Comparison of ENCODE assay signal across 2 worm cellular contexts in genomic region chrIV:11524241-11524692, ce11.
TF ChIP-seq lines count a peak whose summit lies in the region.

Gene mep-1, plus strand, starts transcription at chrIV:11524642.

TF ChIP-seq in whole organism, L1 larva, 84 proteins besides CTCF, POLR2A, EP300 and RAD21 (continued from another document):
- TF ChIP-seq ceh-88 (GFP tag; IDR thresholded peaks at IDR 0.05; lab: Robert Waterston, UW) = no peak
- no peak for TF ChIP-seq nhr-85 (tag; lab: Kevin White, UChicago)
- TF ChIP-seq xbp-1 (tag; optimal IDR thresholded peaks at IDR 0.05; lab: Kevin White, UChicago) = peak; percentile 63
- TF ChIP-seq lsy-2 (tag; optimal IDR thresholded peaks at IDR 0.05; lab: Kevin White, UChicago) = peak; percentile 59 to 74
- TF ChIP-seq hpl-2 (GFP tag; optimal IDR thresholded peaks at IDR 0.05; lab: Kevin White, UChicago) = no peak
- no peak for TF ChIP-seq nhr-76 (tag; optimal IDR thresholded peaks at IDR 0.05; lab: Kevin White, UChicago)
- peak; percentile 61 for TF ChIP-seq nhr-19 (GFP tag; conservative IDR thresholded peaks at IDR 0.05; lab: Robert Waterston, UW)
- TF ChIP-seq vab-15 (tag; optimal IDR thresholded peaks at IDR 0.05; lab: Kevin White, UChicago) = no peak
- TF ChIP-seq irx-1 (tag; optimal IDR thresholded peaks at IDR 0.05; lab: Kevin White, UChicago) = no peak
- TF ChIP-seq efl-1 (optimal IDR thresholded peaks at IDR 0.05; lab: Kevin White, UChicago) = peak; percentile 60 to 62
- peak; percentile 47 to 92 for TF ChIP-seq efl-1 (GFP tag; optimal IDR thresholded peaks at IDR 0.05 in 1 of 2; lab: Kevin White, UChicago)
- TF ChIP-seq jun-1 (tag; optimal IDR thresholded peaks at IDR 0.05; lab: Kevin White, UChicago) = no peak
- no peak for TF ChIP-seq lin-39 (tag; optimal IDR thresholded peaks at IDR 0.05; lab: Kevin White, UChicago)
- TF ChIP-seq unc-86 (tag; optimal IDR thresholded peaks at IDR 0.05; lab: Kevin White, UChicago) = peak; percentile 52
- peak; percentile 59 to 69 (median 68) for TF ChIP-seq dpl-1 (GFP tag; optimal IDR thresholded peaks at IDR 0.05; lab: Kevin White, UChicago)
- TF ChIP-seq fos-1 (tag; optimal IDR thresholded peaks at IDR 0.05; lab: Kevin White, UChicago) = peak; percentile 32
- no peak for TF ChIP-seq unc-98 (GFP tag; IDR thresholded peaks at IDR 0.05; lab: Robert Waterston, UW)
- TF ChIP-seq nhr-12 (tag; optimal IDR thresholded peaks at IDR 0.05; lab: Kevin White, UChicago) = no peak
- TF ChIP-seq unc-130 (tag; optimal IDR thresholded peaks at IDR 0.05; lab: Kevin White, UChicago) = peak; percentile 3
- TF ChIP-seq lin-15B (tag; optimal IDR thresholded peaks at IDR 0.05; lab: Kevin White, UChicago) = peak; percentile 67
- peak; percentile 34 for TF ChIP-seq snpc-4 (tag; optimal IDR thresholded peaks at IDR 0.05; lab: Kevin White, UChicago)
- TF ChIP-seq pag-3 (tag; optimal IDR thresholded peaks at IDR 0.05; lab: Kevin White, UChicago; ENCODE audit: borderline replicate concordance, insufficient read depth) = no peak
- no peak for TF ChIP-seq egl-27 (tag; optimal IDR thresholded peaks at IDR 0.05; lab: Kevin White, UChicago)
- peak; percentile 84 for TF ChIP-seq fkh-8 (tag; optimal IDR thresholded peaks at IDR 0.05; lab: Kevin White, UChicago)
- TF ChIP-seq tbx-2 (tag; optimal IDR thresholded peaks at IDR 0.05; lab: Kevin White, UChicago) = peak; percentile 33
- TF ChIP-seq nhr-11 (tag; optimal IDR thresholded peaks at IDR 0.05; lab: Kevin White, UChicago) = no peak
- no peak for TF ChIP-seq unc-62 (GFP tag; optimal IDR thresholded peaks at IDR 0.05; lab: Kevin White, UChicago)
- peak; percentile 11 for TF ChIP-seq C04F5.9 (tag; optimal IDR thresholded peaks at IDR 0.05; lab: Kevin White, UChicago)
- no peak for TF ChIP-seq ets-5 (GFP tag; IDR thresholded peaks at IDR 0.05; lab: Robert Waterston, UW)
- peak; percentile 42 for TF ChIP-seq F16B12.6 (tag; optimal IDR thresholded peaks at IDR 0.05; lab: Kevin White, UChicago)
- TF ChIP-seq nhr-28 (tag; optimal IDR thresholded peaks at IDR 0.05; lab: Kevin White, UChicago) = no peak
- TF ChIP-seq nhr-20 (tag; optimal IDR thresholded peaks at IDR 0.05; lab: Kevin White, UChicago) = peak; percentile 54
- TF ChIP-seq C16A3.4 (tag; optimal IDR thresholded peaks at IDR 0.05; lab: Kevin White, UChicago) = peak; percentile 42
- TF ChIP-seq Y116A8C.19 (tag; optimal IDR thresholded peaks at IDR 0.05; lab: Kevin White, UChicago; ENCODE audit: borderline replicate concordance) = no peak
- TF ChIP-seq blmp-1 (tag; optimal IDR thresholded peaks at IDR 0.05; lab: Kevin White, UChicago) = no peak
- peak; percentile 49 for TF ChIP-seq nhr-77 (tag; optimal IDR thresholded peaks at IDR 0.05; lab: Kevin White, UChicago)
- TF ChIP-seq aly-2 (tag; optimal IDR thresholded peaks at IDR 0.05; lab: Kevin White, UChicago) = peak; percentile 8
- TF ChIP-seq swsn-7 (tag; optimal IDR thresholded peaks at IDR 0.05; lab: Kevin White, UChicago) = peak; percentile 75
- peak; percentile 14 to 77 (median 57) for TF ChIP-seq ceh-82 (tag; optimal IDR thresholded peaks at IDR 0.05; lab: Kevin White, UChicago)
- TF ChIP-seq dsc-1 (tag; optimal IDR thresholded peaks at IDR 0.05; lab: Kevin White, UChicago) = peak; percentile 47
- TF ChIP-seq isw-1 (GFP tag; IDR thresholded peaks at IDR 0.05; lab: Robert Waterston, UW) = peak; percentile 38; the same call in 1 of the 2 replicates
- TF ChIP-seq ztf-11 (tag; optimal IDR thresholded peaks at IDR 0.05; lab: Kevin White, UChicago) = peak in 1 of 2 experiments; percentile 49
- TF ChIP-seq mef-2 (tag; optimal IDR thresholded peaks at IDR 0.05; lab: Kevin White, UChicago) = peak; percentile 20
- peak in 1 of 2 experiments; percentile 32 for TF ChIP-seq mdl-1 (tag; optimal IDR thresholded peaks at IDR 0.05; lab: Kevin White, UChicago)
- peak; percentile 77 for TF ChIP-seq lin-13 (GFP tag; optimal IDR thresholded peaks at IDR 0.05; lab: Kevin White, UChicago)
- no peak for TF ChIP-seq C34B4.2 (tag; optimal IDR thresholded peaks at IDR 0.05; lab: Kevin White, UChicago)
- TF ChIP-seq sup-37 (GFP tag; optimal IDR thresholded peaks at IDR 0.05; lab: Kevin White, UChicago) = no peak
- TF ChIP-seq hlh-4 (tag; optimal IDR thresholded peaks at IDR 0.05; lab: Kevin White, UChicago) = no peak
- TF ChIP-seq skn-1 (tag; optimal IDR thresholded peaks at IDR 0.05; lab: Kevin White, UChicago) = peak; percentile 66
- no peak for TF ChIP-seq alr-1 (tag; optimal IDR thresholded peaks at IDR 0.05; lab: Kevin White, UChicago; ENCODE audit: borderline replicate concordance)
- no peak for TF ChIP-seq elt-2 (tag; optimal IDR thresholded peaks at IDR 0.05; lab: Kevin White, UChicago)
- TF ChIP-seq aha-1 (tag; optimal IDR thresholded peaks at IDR 0.05; lab: Kevin White, UChicago) = peak; percentile 33
- TF ChIP-seq zip-4 (GFP tag; optimal IDR thresholded peaks at IDR 0.05; lab: Kevin White, UChicago) = no peak
- no peak for TF ChIP-seq fkh-10 (GFP tag; optimal IDR thresholded peaks at IDR 0.05; lab: Kevin White, UChicago)
- TF ChIP-seq egl-13 (tag; optimal IDR thresholded peaks at IDR 0.05; lab: Kevin White, UChicago) = peak; percentile 49
- no peak for TF ChIP-seq ceh-63 (GFP tag; optimal IDR thresholded peaks at IDR 0.05; lab: Kevin White, UChicago)
- no peak for TF ChIP-seq ztf-4 (tag; optimal IDR thresholded peaks at IDR 0.05; lab: Kevin White, UChicago)
- peak; percentile 65 for TF ChIP-seq mep-1 (tag; optimal IDR thresholded peaks at IDR 0.05; lab: Kevin White, UChicago)
- TF ChIP-seq nhr-90 (tag; optimal IDR thresholded peaks at IDR 0.05; lab: Kevin White, UChicago; ENCODE audit: poor library complexity) = peak; percentile 30

TF ChIP-seq in whole organism, L3 larva, 47 proteins besides CTCF, POLR2A, EP300 and RAD21 (continued from another document):
- TF ChIP-seq hmg-11 (tag; optimal IDR thresholded peaks at IDR 0.05; lab: Kevin White, UChicago) (peak; percentile 78), nhr-77 (tag; optimal IDR thresholded peaks at IDR 0.05; lab: Kevin White, UChicago) (no peak), pqm-1 (tag; optimal IDR thresholded peaks at IDR 0.05; lab: Kevin White, UChicago) (no peak), lsy-12 (tag; optimal IDR thresholded peaks at IDR 0.05; lab: Kevin White, UChicago) (peak; percentile 32), nhr-67 (tag; optimal IDR thresholded peaks at IDR 0.05; lab: Kevin White, UChicago) (no peak), fos-1 (tag; optimal IDR thresholded peaks at IDR 0.05; lab: Kevin White, UChicago) (no peak), nhr-28 (tag; optimal IDR thresholded peaks at IDR 0.05; lab: Kevin White, UChicago) (no peak), mdl-1 (tag; optimal IDR thresholded peaks at IDR 0.05; lab: Kevin White, UChicago) (no peak), nhr-25 (tag; optimal IDR thresholded peaks at IDR 0.05; lab: Kevin White, UChicago) (peak; percentile 76), ZK546.5 (tag; optimal IDR thresholded peaks at IDR 0.05; lab: Kevin White, UChicago) (no peak), jun-1 (tag; optimal IDR thresholded peaks at IDR 0.05; lab: Kevin White, UChicago) (peak; percentile 23), ztf-4 (tag; optimal IDR thresholded peaks at IDR 0.05; lab: Kevin White, UChicago) (no peak), skn-1 (tag; optimal IDR thresholded peaks at IDR 0.05; lab: Kevin White, UChicago) (peak; percentile 35), tbx-2 (tag; optimal IDR thresholded peaks at IDR 0.05; lab: Kevin White, UChicago) (peak; percentile 11), ceh-9 (tag; optimal IDR thresholded peaks at IDR 0.05; lab: Kevin White, UChicago) (no peak), lin-15B (tag; optimal IDR thresholded peaks at IDR 0.05; lab: Kevin White, UChicago) (peak; percentile 68), fkh-2 (tag; optimal IDR thresholded peaks at IDR 0.05; lab: Kevin White, UChicago) (no peak), eor-1 (tag; optimal IDR thresholded peaks at IDR 0.05; lab: Kevin White, UChicago) (no peak), fkh-10 (GFP tag; optimal IDR thresholded peaks at IDR 0.05; lab: Kevin White, UChicago) (peak; percentile 54), elt-1 (tag; optimal IDR thresholded peaks at IDR 0.05; lab: Kevin White, UChicago) (no peak), pha-4 (tag; optimal IDR thresholded peaks at IDR 0.05; lab: Kevin White, UChicago) (peak; percentile 31), aly-2 (tag; optimal IDR thresholded peaks at IDR 0.05; lab: Kevin White, UChicago) (no peak), ceh-82 (tag; optimal IDR thresholded peaks at IDR 0.05; lab: Kevin White, UChicago) (no peak), mml-1 (tag; optimal IDR thresholded peaks at IDR 0.05; lab: Kevin White, UChicago) (no peak), nhr-237 (tag; optimal IDR thresholded peaks at IDR 0.05; lab: Kevin White, UChicago) (no peak), ceh-16 (tag; optimal IDR thresholded peaks at IDR 0.05; lab: Kevin White, UChicago) (no peak), egl-27 (tag; optimal IDR thresholded peaks at IDR 0.05; lab: Kevin White, UChicago) (no peak), nfya-1 (tag; optimal IDR thresholded peaks at IDR 0.05; lab: Kevin White, UChicago; ENCODE audit: insufficient read depth) (peak; percentile 77)
